Worm (Caenorhabditis elegans) whole organism, young adult: Measurements from ENCODE around the gene npp-25.

Experiments used
- B0336.3 ChIP-seq: fragments of 200-800 bp; sonication (Bioruptor generic); IDR thresholded peaks from 2 replicates; pipeline ENCODE4 v1.3.6; 2022; ENCODE audit warnings: missing genetic modification characterization, missing compliant biosample characterization
- F23B12.7 ChIP-seq: sonication (generic microtip); optimal IDR thresholded peaks from 2 replicates; lab custom pipeline; 2017; ENCODE audit warnings: missing genetic modification characterization, mild to moderate bottlenecking, missing compliant biosample characterization, antibody characterized with exemption, moderate library complexity; ENCODE audit not compliant: insufficient read depth
- F33H1.4 ChIP-seq: fragments of 200-800 bp; sonication (Bioruptor generic); IDR thresholded peaks from 2 replicates; pipeline ENCODE4 v1.3.6; 2022; ENCODE audit warnings: missing genetic modification reagents, missing genetic modification characterization, missing compliant biosample characterization
- F49E8.2 ChIP-seq: sonication (generic microtip); optimal IDR thresholded peaks from 3 replicates; lab custom pipeline; 2017; ENCODE audit warnings: missing genetic modification characterization, mild to moderate bottlenecking, missing compliant biosample characterization, antibody characterized with exemption, moderate library complexity; ENCODE audit not compliant: insufficient read depth
- F52B5.7 ChIP-seq: sonication (generic microtip); optimal IDR thresholded peaks from 2 replicates; lab custom pipeline; 2016; ENCODE audit warnings: mild to moderate bottlenecking, missing genetic modification characterization, missing compliant biosample characterization
- Y53G8AR.9 ChIP-seq: fragments of 200-800 bp; sonication (Bioruptor generic); conservative IDR thresholded peaks from 2 replicates; pipeline ENCODE4 v1.3.6; 2022; ENCODE audit warnings: missing genetic modification reagents, missing genetic modification characterization, missing compliant biosample characterization
- Y79H2A.3 ChIP-seq: fragments of 200-800 bp; sonication (Bioruptor generic); conservative IDR thresholded peaks from 2 replicates; pipeline ENCODE4 v1.3.6; 2022; ENCODE audit warnings: missing genetic modification reagents, missing genetic modification characterization, missing compliant biosample characterization
- Y95B8A.8 ChIP-seq: fragments of 200-800 bp; sonication (Bioruptor generic); IDR thresholded peaks from 2 replicates; pipeline ENCODE4 v1.3.6; 2022; ENCODE audit warnings: missing genetic modification reagents, missing genetic modification characterization, missing compliant biosample characterization
- ama-1 ChIP-seq, 3 experiments: fragments of 150-350 bp in 1 of 3; sonication (generic microtip) in 2 of 3; optimal IDR thresholded peaks; 2 replicates each; lab custom pipeline; 2014 to 2018; ENCODE audit warnings: missing biosample characterization in 2 of 3, missing genetic modification characterization in 2 of 3, missing genetic modification reagents in 2 of 3
- atf-7 ChIP-seq: sonication (generic microtip); optimal IDR thresholded peaks from 2 replicates; lab custom pipeline; 2017; ENCODE audit warnings: mild to moderate bottlenecking, missing genetic modification characterization, missing compliant biosample characterization
- athp-1 ChIP-seq: sonication (generic microtip); optimal IDR thresholded peaks from 2 replicates; lab custom pipeline; 2017; ENCODE audit warnings: mild to moderate bottlenecking, missing genetic modification characterization, missing compliant biosample characterization
- cebp-1 ChIP-seq, 2 experiments: fragments of 200-800 bp in 1 of 2; sonication (Bioruptor generic) in 1 of 2; sonication (generic microtip) in 1 of 2; IDR thresholded peaks in 1 of 2; optimal IDR thresholded peaks in 1 of 2; 2 replicates each; pipeline versions ENCODE4 v1.3.6 to Lab custom; 2017 to 2022; ENCODE audit warnings: missing compliant biosample characterization in 2 of 2, missing genetic modification characterization in 2 of 2, mild to moderate bottlenecking in 1 of 2, missing genetic modification reagents in 1 of 2, moderate library complexity in 1 of 2
- ceh-100 ChIP-seq: fragments of 200-800 bp; sonication (Bioruptor generic); IDR thresholded peaks from 2 replicates; pipeline ENCODE4 v1.3.6; 2022; ENCODE audit warnings: missing genetic modification reagents, missing genetic modification characterization, missing compliant biosample characterization
- ceh-79 ChIP-seq: sonication (generic microtip); optimal IDR thresholded peaks from 2 replicates; lab custom pipeline; 2017; ENCODE audit warnings: mild to moderate bottlenecking, missing genetic modification characterization, missing compliant biosample characterization
- ceh-91 ChIP-seq: fragments of 200-800 bp; sonication (Bioruptor generic); IDR thresholded peaks from 2 replicates; pipeline ENCODE4 v1.3.6; 2022; ENCODE audit warnings: missing genetic modification reagents, missing genetic modification characterization, missing compliant biosample characterization
- chd-7 ChIP-seq: sonication (generic microtip); optimal IDR thresholded peaks from 2 replicates; lab custom pipeline; 2016; ENCODE audit warnings: mild to moderate bottlenecking, missing genetic modification characterization, moderate library complexity, missing compliant biosample characterization
- die-1 ChIP-seq: sonication (generic microtip); optimal IDR thresholded peaks from 2 replicates; lab custom pipeline; 2016; ENCODE audit warnings: missing genotype, mild to moderate bottlenecking, missing genetic modification characterization, missing compliant biosample characterization
- dox-1 ChIP-seq: fragments of 200-800 bp; sonication (Bioruptor generic); IDR thresholded peaks from 2 replicates; pipeline ENCODE4 v1.3.6; 2022; ENCODE audit warnings: missing genetic modification reagents, missing genetic modification characterization, missing compliant biosample characterization
- dpff-1 ChIP-seq: sonication (generic microtip); optimal IDR thresholded peaks from 2 replicates; lab custom pipeline; 2017; ENCODE audit warnings: mild to moderate bottlenecking, missing genetic modification characterization, missing compliant biosample characterization
- dpl-1 ChIP-seq: fragments of 150-350 bp; optimal IDR thresholded peaks from 2 replicates; lab custom pipeline; 2014; ENCODE audit warnings: missing biosample characterization, missing genetic modification reagents, missing genetic modification characterization
- efl-1 ChIP-seq: fragments of 150-350 bp; optimal IDR thresholded peaks from 2 replicates; lab custom pipeline; 2014; ENCODE audit warnings: missing biosample characterization, missing genetic modification reagents, missing genetic modification characterization
- egl-18 ChIP-seq: fragments of 200-800 bp; sonication (Bioruptor generic); IDR thresholded peaks from 2 replicates; pipeline ENCODE4 v1.3.6; 2022; ENCODE audit warnings: missing genetic modification reagents, missing genetic modification characterization, missing compliant biosample characterization
- egrh-3 ChIP-seq: fragments of 200-800 bp; sonication (Bioruptor generic); IDR thresholded peaks from 2 replicates; pipeline ENCODE4 v1.3.6; 2022; ENCODE audit warnings: missing genetic modification reagents, missing genetic modification characterization, missing compliant biosample characterization
- ekl-4 ChIP-seq: fragments of 200-800 bp; sonication (Bioruptor generic); IDR thresholded peaks from 2 replicates; pipeline ENCODE4 v1.3.6; 2022; ENCODE audit warnings: missing genetic modification reagents, missing genetic modification characterization, missing compliant biosample characterization
- hmg-1.2 ChIP-seq: fragments of 200-800 bp; sonication (Bioruptor generic); IDR thresholded peaks from 2 replicates; pipeline ENCODE4 v1.3.6; 2022; ENCODE audit warnings: missing genetic modification reagents, missing genetic modification characterization, missing compliant biosample characterization
- hrde-1 ChIP-seq: sonication (generic microtip); optimal IDR thresholded peaks from 2 replicates; lab custom pipeline; 2016; ENCODE audit warnings: missing genetic modification characterization, mild to moderate bottlenecking, missing compliant biosample characterization, moderate library complexity, missing genotype, missing genetic modification reagents, borderline replicate concordance
- hsf-1 ChIP-seq: fragments of 200-800 bp; sonication (Bioruptor generic); IDR thresholded peaks from 2 replicates; pipeline ENCODE4 v1.3.6; 2022; ENCODE audit warnings: missing genetic modification reagents, missing genetic modification characterization, missing compliant biosample characterization
- lag-1 ChIP-seq: fragments of 200-800 bp; sonication (Bioruptor generic); IDR thresholded peaks from 2 replicates; pipeline ENCODE4 v1.3.6; 2022; ENCODE audit warnings: missing genetic modification reagents, missing genetic modification characterization, missing compliant biosample characterization
- let-607 ChIP-seq, 2 experiments: fragments of 200-800 bp in 1 of 2; sonication (Bioruptor generic) in 1 of 2; sonication (generic microtip) in 1 of 2; optimal IDR thresholded peaks; 2 replicates each; lab custom pipeline; 2016 to 2018; ENCODE audit warnings: mild to moderate bottlenecking in 2 of 2, missing compliant biosample characterization in 2 of 2, missing genetic modification characterization in 2 of 2, moderate library complexity in 2 of 2, missing genotype in 1 of 2
- lin-35 ChIP-seq, 3 experiments: fragments of 150-350 bp in 2 of 3; sonication (generic microtip) in 1 of 3; optimal IDR thresholded peaks; 2 replicates each; lab custom pipeline; 2014 to 2018; ENCODE audit warnings: missing biosample characterization in 3 of 3, missing genetic modification characterization in 3 of 3, missing genetic modification reagents in 3 of 3
- lin-40 ChIP-seq: sonication (generic microtip); optimal IDR thresholded peaks from 2 replicates; lab custom pipeline; 2016; ENCODE audit warnings: missing genetic modification characterization, mild to moderate bottlenecking, missing compliant biosample characterization, missing genotype, missing genetic modification reagents
- madf-10 ChIP-seq: sonication (generic microtip); optimal IDR thresholded peaks from 2 replicates; lab custom pipeline; 2016; ENCODE audit warnings: mild to moderate bottlenecking, missing genetic modification characterization, missing compliant biosample characterization
- madf-6 ChIP-seq: fragments of 200-800 bp; sonication (Bioruptor generic); IDR thresholded peaks from 2 replicates; pipeline ENCODE4 v1.3.6; 2022; ENCODE audit warnings: missing genetic modification reagents, missing genetic modification characterization, missing compliant biosample characterization
- madf-8 ChIP-seq: fragments of 200-800 bp; sonication (Bioruptor generic); conservative IDR thresholded peaks from 2 replicates; pipeline ENCODE4 v1.3.6; 2022; ENCODE audit warnings: missing genetic modification reagents, missing genetic modification characterization, missing compliant biosample characterization
- mxl-1 ChIP-seq: sonication (generic microtip); optimal IDR thresholded peaks from 2 replicates; lab custom pipeline; 2016; ENCODE audit warnings: missing genetic modification characterization, missing compliant biosample characterization
- nfya-1 ChIP-seq: sonication (generic microtip); optimal IDR thresholded peaks from 2 replicates; lab custom pipeline; 2017; ENCODE audit warnings: antibody characterized with exemption, missing compliant biosample characterization, missing genetic modification characterization, borderline replicate concordance; ENCODE audit not compliant: insufficient read depth
- nfyb-1 ChIP-seq: fragments of 200-800 bp; sonication (Bioruptor generic); IDR thresholded peaks from 2 replicates; pipeline ENCODE4 v1.3.6; 2022; ENCODE audit warnings: missing genetic modification reagents, missing genetic modification characterization, missing compliant biosample characterization
- nhr-80 ChIP-seq: sonication (generic microtip); optimal IDR thresholded peaks from 2 replicates; lab custom pipeline; 2016; ENCODE audit warnings: missing genetic modification characterization, missing compliant biosample characterization
- pbrm-1 ChIP-seq: fragments of 200-800 bp; sonication (Bioruptor generic); IDR thresholded peaks from 2 replicates; pipeline ENCODE4 v1.3.6; 2022; ENCODE audit warnings: missing genetic modification reagents, missing genetic modification characterization, missing compliant biosample characterization
- pha-4 ChIP-seq: fragments of 150-350 bp; sonication (generic microtip); optimal IDR thresholded peaks from 2 replicates; lab custom pipeline; 2014; ENCODE audit warnings: missing biosample characterization, missing genetic modification reagents, missing genetic modification characterization
- rec-8 ChIP-seq, 2 experiments: sonication (generic microtip); optimal IDR thresholded peaks; 2 replicates each; lab custom pipeline; 2016; ENCODE audit warnings: mild to moderate bottlenecking in 2 of 2, missing genetic modification characterization in 2 of 2, missing genetic modification reagents in 2 of 2, missing genotype in 2 of 2, missing biosample characterization in 1 of 2, missing compliant biosample characterization in 1 of 2, moderate library complexity in 1 of 2
- repo-1 ChIP-seq: sonication (generic microtip); optimal IDR thresholded peaks from 2 replicates; lab custom pipeline; 2017; ENCODE audit warnings: mild to moderate bottlenecking, missing genetic modification characterization, missing compliant biosample characterization
- sdz-38 ChIP-seq: sonication (generic microtip); optimal IDR thresholded peaks from 2 replicates; lab custom pipeline; 2016; ENCODE audit warnings: missing genotype, missing genetic modification characterization, missing compliant biosample characterization
- tbp1 ChIP-seq: fragments of 200-800 bp; sonication (Bioruptor generic); optimal IDR thresholded peaks from 2 replicates; lab custom pipeline; 2018; ENCODE audit warnings: mild to moderate bottlenecking, missing genetic modification characterization, missing compliant biosample characterization
- tlf-1 ChIP-seq: fragments of 200-800 bp; sonication (Bioruptor generic); optimal IDR thresholded peaks from 2 replicates; lab custom pipeline; 2018; ENCODE audit warnings: mild to moderate bottlenecking, missing genetic modification characterization, missing compliant biosample characterization
- ztf-26 ChIP-seq: sonication (generic microtip); optimal IDR thresholded peaks from 2 replicates; lab custom pipeline; 2017; ENCODE audit warnings: missing genetic modification characterization, missing compliant biosample characterization

npp-25 gene

ce11 chrIII:12906611-12907037, 19.2 kb downstream of the npp-25 start (continued):
- TF ChIP-seq ztf-26 (peak; percentile 53), repo-1 (tag; lab: Kevin White, UChicago) (peak; percentile 75), cebp-1 (GFP tag; IDR thresholded peaks at IDR 0.05; lab: Robert Waterston, UW) (no peak), cebp-1 (tag; optimal IDR thresholded peaks at IDR 0.05; lab: Kevin White, UChicago) (peak; percentile 51), B0336.3 (GFP tag; lab: Robert Waterston, UW) (peak; percentile 83), F23B12.7 (tag; lab: Kevin White, UChicago) (no peak), efl-1 (GFP tag; lab: Kevin White, UChicago) (no peak), Y95B8A.8 (GFP tag; lab: Robert Waterston, UW) (peak; percentile 79), rec-8 (tag; optimal IDR thresholded peaks at IDR 0.05; lab: Kevin White, UChicago) (no peak), nhr-80 (tag; lab: Kevin White, UChicago) (no peak), die-1 (tag; lab: Kevin White, UChicago) (peak; percentile 38), atf-7 (tag; lab: Kevin White, UChicago) (peak; percentile 73), nfya-1 (tag; lab: Kevin White, UChicago) (no peak), dox-1 (GFP tag; lab: Robert Waterston, UW) (peak; percentile 37; the same call in 1 of the 2 replicates), lin-35 (GFP tag; optimal IDR thresholded peaks at IDR 0.05; lab: Kevin White, UChicago) (peak in 1 of 3 experiments; percentile 17), ceh-91 (0 out of 2 replicates have a peak, but pooled peaks have one; percentile 9), hrde-1 (tag; lab: Kevin White, UChicago) (peak; percentile 79), ceh-79 (tag; lab: Kevin White, UChicago) (peak; percentile 74), tbp1 (GFP tag; lab: Kevin White, UChicago) (no peak), madf-6 (GFP tag; lab: Robert Waterston, UW) (peak; percentile 66), F33H1.4 (0 out of 2 replicates have a peak, but pooled peaks have one; percentile 18), pbrm-1 (GFP tag; lab: Robert Waterston, UW) (0 out of 2 replicates have a peak, but pooled peaks have one; percentile 65), nfyb-1 (GFP tag; lab: Robert Waterston, UW) (peak; percentile 87), lag-1 (GFP tag; lab: Robert Waterston, UW) (no peak), athp-1 (tag; lab: Kevin White, UChicago) (peak; percentile 69), let-607 (tag; optimal IDR thresholded peaks at IDR 0.05; lab: Kevin White, UChicago) (peak; percentile 13 to 45), egl-18 (0 out of 2 replicates have a peak, but pooled peaks have one; percentile 51), ekl-4 (peak; percentile 63), chd-7 (tag; lab: Kevin White, UChicago) (peak; percentile 78), Y79H2A.3 (peak; percentile 73; the same call in 1 of the 2 replicates), mxl-1 (tag; lab: Kevin White, UChicago) (no peak), dpff-1 (tag; lab: Kevin White, UChicago) (peak; percentile 46), dpl-1 (GFP tag; lab: Kevin White, UChicago) (no peak), F49E8.2 (tag; lab: Kevin White, UChicago) (peak; percentile 83), ama-1 (optimal IDR thresholded peaks at IDR 0.05; lab: Kevin White, UChicago) (peak; percentile 69), ama-1 (GFP tag; optimal IDR thresholded peaks at IDR 0.05; lab: Kevin White, UChicago) (peak; percentile 1 to 59), egrh-3 (GFP tag; lab: Robert Waterston, UW) (no peak), hmg-1.2 (GFP tag; lab: Robert Waterston, UW) (peak; percentile 25), Y53G8AR.9 (GFP tag; lab: Robert Waterston, UW) (peak; percentile 77), sdz-38 (tag; lab: Kevin White, UChicago) (peak; percentile 39), madf-8 (GFP tag; lab: Robert Waterston, UW) (0 out of 2 replicates have a peak, but pooled peaks have one; percentile 11), ceh-100 (GFP tag; lab: Robert Waterston, UW) (no peak), F52B5.7 (tag; lab: Kevin White, UChicago) (peak; percentile 68), lin-40 (tag; lab: Kevin White, UChicago) (peak; percentile 71), tlf-1 (GFP tag; lab: Kevin White, UChicago) (peak; percentile 78), hsf-1 (GFP tag; lab: Robert Waterston, UW) (peak; percentile 47; the same call in 1 of the 2 replicates), pha-4 (tag; lab: Kevin White, UChicago) (no peak), madf-10 (tag; lab: Kevin White, UChicago) (peak; percentile 19)
